Worm (Caenorhabditis elegans): ENCODE data around the gene Y113G7A.16.
A peak's percentile ranks its signal among the peaks of the same experiment; 100 is the strongest.

- TF ChIP-seq unc-39 (tag; optimal IDR thresholded peaks at IDR 0.05), result no peak
- TF ChIP-seq snpc-1.2 (GFP tag; IDR thresholded peaks at IDR 0.05), result no peak
- TF ChIP-seq zag-1 (tag; optimal IDR thresholded peaks at IDR 0.05), result no peak
- TF ChIP-seq mes-2 (tag; optimal IDR thresholded peaks at IDR 0.05; ENCODE audit: poor library complexity, severe bottlenecking), result peak; percentile 75
- TF ChIP-seq ceh-82 (tag; optimal IDR thresholded peaks at IDR 0.05), result no peak
- peak; percentile 17 for TF ChIP-seq nhr-77 (tag; optimal IDR thresholded peaks at IDR 0.05)
- TF ChIP-seq nhr-11 (tag; optimal IDR thresholded peaks at IDR 0.05), result peak; percentile 72
- no peak for TF ChIP-seq daf-12 (tag; optimal IDR thresholded peaks at IDR 0.05)
- no peak for TF ChIP-seq ztf-11 (tag; optimal IDR thresholded peaks at IDR 0.05)
- TF ChIP-seq mdl-1 (tag; optimal IDR thresholded peaks at IDR 0.05), result peak; percentile 87 to 90
- no peak for TF ChIP-seq lir-3 (tag; optimal IDR thresholded peaks at IDR 0.05)
- TF ChIP-seq egl-43 (GFP tag; IDR thresholded peaks at IDR 0.05), result no peak
- peak in 1 of 2 experiments; percentile 29 for TF ChIP-seq ZK546.5 (tag; optimal IDR thresholded peaks at IDR 0.05)
Measured at ce11 chrV:20005724-20006132, 31.7 kb upstream of the Y113G7A.16 start.

Data from whole organism, L4 larva.